Fruit fly (Drosophila melanogaster) whole organism, embryonic: ENCODE measurements around the gene CG11581.

Source experiments
- Atf-2 ChIP-seq: fragments of 200-800 bp; sonication (Bioruptor generic); optimal IDR thresholded peaks from 2 replicates; lab custom pipeline; 2016; ENCODE audit warnings: missing biosample characterization, missing genetic modification characterization
- Bdp1 ChIP-seq: fragments of 200-800 bp; sonication (Bioruptor generic); optimal IDR thresholded peaks from 3 replicates; lab custom pipeline; 2016; ENCODE audit warnings: missing biosample characterization, missing genetic modification characterization
- CG10321 ChIP-seq: fragments of 200-800 bp; sonication (Bioruptor generic); IDR thresholded peaks from 2 replicates; pipeline ENCODE4 v1.3.6; 2022; ENCODE audit warnings: missing biosample characterization, missing genetic modification characterization
- CG10565 ChIP-seq: fragments of 200-800 bp; sonication (Bioruptor generic); optimal IDR thresholded peaks from 3 replicates; lab custom pipeline; 2016; ENCODE audit warnings: missing biosample characterization, mild to moderate bottlenecking, missing genetic modification characterization
- CG11093 ChIP-seq: fragments of 200-800 bp; sonication (Bioruptor generic); IDR thresholded peaks from 3 replicates; pipeline ENCODE4 v1.3.6; 2022; ENCODE audit warnings: missing biosample characterization, missing genetic modification characterization
- CG11247 ChIP-seq: fragments of 200-800 bp; sonication (Bioruptor generic); IDR thresholded peaks from 2 replicates; pipeline ENCODE4 v1.3.6; 2022; ENCODE audit warnings: missing biosample characterization, missing genetic modification characterization
- CG11695 ChIP-seq: fragments of 200-800 bp; sonication (Bioruptor generic); IDR thresholded peaks from 3 replicates; pipeline ENCODE4 v1.3.6; 2022; ENCODE audit warnings: missing biosample characterization, missing genetic modification characterization
- CG12071 ChIP-seq: fragments of 200-800 bp; sonication (Bioruptor generic); optimal IDR thresholded peaks from 3 replicates; lab custom pipeline; 2018; ENCODE audit warnings: missing biosample characterization, mild to moderate bottlenecking, missing genetic modification characterization
- CG12219 ChIP-seq: fragments of 200-800 bp; sonication (Bioruptor generic); optimal IDR thresholded peaks from 3 replicates; lab custom pipeline; 2018; ENCODE audit warnings: missing biosample characterization, mild to moderate bottlenecking, missing genetic modification characterization
- CG13287 ChIP-seq: fragments of 200-800 bp; sonication (Bioruptor generic); IDR thresholded peaks from 2 replicates; pipeline ENCODE4 v1.3.6; 2022; ENCODE audit warnings: missing biosample characterization, missing genetic modification characterization; ENCODE audit not compliant: partially characterized antibody
- CG14667 ChIP-seq: fragments of 200-800 bp; sonication (Bioruptor generic); IDR thresholded peaks from 2 replicates; pipeline ENCODE4 v1.3.6; 2022; ENCODE audit warnings: missing biosample characterization, missing genetic modification characterization
- CG1529 ChIP-seq: fragments of 200-800 bp; sonication (Bioruptor generic); optimal IDR thresholded peaks from 3 replicates; lab custom pipeline; 2018; ENCODE audit warnings: missing biosample characterization, missing genetic modification characterization
- CG1603 ChIP-seq: fragments of 200-800 bp; sonication (Bioruptor generic); optimal IDR thresholded peaks from 2 replicates; lab custom pipeline; 2019; ENCODE audit warnings: missing biosample characterization, mild to moderate bottlenecking, missing genetic modification characterization, moderate library complexity
- CG16779 ChIP-seq: fragments of 200-800 bp; sonication (Bioruptor generic); IDR thresholded peaks from 2 replicates; pipeline ENCODE4 v1.3.6; 2022; ENCODE audit warnings: missing biosample characterization, missing genetic modification characterization
- CG17568 ChIP-seq: fragments of 200-800 bp; sonication (Bioruptor generic); optimal IDR thresholded peaks from 2 replicates; lab custom pipeline; 2018; ENCODE audit warnings: missing biosample characterization, mild to moderate bottlenecking, missing genetic modification characterization, moderate library complexity
- CG18764 ChIP-seq: fragments of 200-800 bp; sonication (Bioruptor generic); optimal IDR thresholded peaks from 3 replicates; lab custom pipeline; 2016; ENCODE audit warnings: missing biosample characterization, missing genetic modification characterization
- CG2116 ChIP-seq: fragments of 200-800 bp; sonication (Bioruptor generic); optimal IDR thresholded peaks from 3 replicates; lab custom pipeline; 2018; ENCODE audit warnings: missing biosample characterization, mild to moderate bottlenecking, missing genetic modification characterization
- CG30403 ChIP-seq: fragments of 200-800 bp; sonication (Bioruptor generic); optimal IDR thresholded peaks from 3 replicates; lab custom pipeline; 2016; ENCODE audit warnings: missing biosample characterization, missing genetic modification characterization
- CG4360 ChIP-seq: fragments of 200-800 bp; sonication (Bioruptor generic); IDR thresholded peaks from 2 replicates; pipeline ENCODE4 v1.3.6; 2022; ENCODE audit warnings: missing biosample characterization, missing genetic modification characterization
- CG4854 ChIP-seq: fragments of 200-800 bp; sonication (Bioruptor generic); optimal IDR thresholded peaks from 2 replicates; lab custom pipeline; 2016; ENCODE audit warnings: missing biosample characterization, missing genetic modification characterization, inconsistent platforms
- CG7745 ChIP-seq: fragments of 200-800 bp; sonication (Bioruptor generic); optimal IDR thresholded peaks from 2 replicates; lab custom pipeline; 2018; ENCODE audit warnings: missing biosample characterization, mild to moderate bottlenecking, missing genetic modification characterization, moderate library complexity
- CG8924 ChIP-seq: fragments of 200-800 bp; optimal IDR thresholded peaks from 3 replicates; lab custom pipeline; 2019; ENCODE audit warnings: missing biosample characterization, mild to moderate bottlenecking, missing genetic modification characterization, moderate library complexity
- H2.0 ChIP-seq: fragments of 200-800 bp; sonication (Bioruptor generic); IDR thresholded peaks from 2 replicates; pipeline ENCODE4 v1.3.6; 2022; ENCODE audit warnings: missing biosample characterization, missing genetic modification characterization
- Hand ChIP-seq: fragments of 200-800 bp; sonication (Bioruptor generic); optimal IDR thresholded peaks from 2 replicates; lab custom pipeline; 2017; ENCODE audit warnings: mild to moderate bottlenecking, missing biosample characterization, missing genetic modification reagents, missing genetic modification characterization
- Lhr ChIP-seq: fragments of 200-800 bp; sonication (Bioruptor generic); optimal IDR thresholded peaks from 3 replicates; lab custom pipeline; 2017; ENCODE audit warnings: mild to moderate bottlenecking, missing biosample characterization, missing genetic modification reagents, missing genetic modification characterization
- Mes4 ChIP-seq: fragments of 200-800 bp; sonication (Bioruptor generic); optimal IDR thresholded peaks from 2 replicates; lab custom pipeline; 2016; ENCODE audit warnings: missing biosample characterization, missing genetic modification characterization
- NFAT ChIP-seq: fragments of 200-800 bp; sonication (Bioruptor generic); IDR thresholded peaks from 2 replicates; pipeline ENCODE4 v1.3.6; 2022; ENCODE audit warnings: missing biosample characterization, missing genetic modification characterization
- Poxn ChIP-seq: fragments of 200-800 bp; sonication (Bioruptor generic); IDR thresholded peaks from 2 replicates; pipeline ENCODE4 v1.3.6; 2022; ENCODE audit warnings: missing biosample characterization, missing genetic modification characterization
- Rx ChIP-seq: fragments of 200-800 bp; sonication (Bioruptor generic); IDR thresholded peaks from 2 replicates; pipeline ENCODE4 v1.3.6; 2022; ENCODE audit warnings: missing biosample characterization, missing genetic modification characterization
- Side ChIP-seq: fragments of 200-800 bp; sonication (Bioruptor generic); optimal IDR thresholded peaks from 2 replicates; lab custom pipeline; 2016; ENCODE audit warnings: missing biosample characterization, missing genetic modification characterization
- Sin3A ChIP-seq: fragments of >200 bp; optimal IDR thresholded peaks from 2 replicates; lab custom pipeline; 2018
- Sox102F ChIP-seq: fragments of 200-800 bp; sonication (Bioruptor generic); optimal IDR thresholded peaks from 2 replicates; lab custom pipeline; 2018; ENCODE audit warnings: missing biosample characterization, mild to moderate bottlenecking, missing genetic modification characterization, moderate library complexity
- Ssrp ChIP-seq: fragments of 200-800 bp; sonication (Bioruptor generic); optimal IDR thresholded peaks from 2 replicates; lab custom pipeline; 2018; ENCODE audit warnings: missing biosample characterization, mild to moderate bottlenecking, missing genetic modification characterization, moderate library complexity
- al ChIP-seq: fragments of 200-800 bp; sonication (Bioruptor generic); IDR thresholded peaks from 2 replicates; pipeline ENCODE4 v1.3.6; 2022; ENCODE audit warnings: missing biosample characterization, missing genetic modification characterization
- ap ChIP-seq: fragments of 200-800 bp; sonication (Bioruptor generic); IDR thresholded peaks from 2 replicates; pipeline ENCODE4 v1.3.6; 2022; ENCODE audit warnings: missing biosample characterization, missing genetic modification characterization
- btn ChIP-seq: fragments of 200-800 bp; sonication (Bioruptor generic); optimal IDR thresholded peaks from 2 replicates; lab custom pipeline; 2016; ENCODE audit warnings: missing biosample characterization, missing genetic modification characterization
- corto ChIP-seq: fragments of 200-800 bp; sonication (Bioruptor generic); optimal IDR thresholded peaks from 2 replicates; lab custom pipeline; 2016; ENCODE audit warnings: missing biosample characterization, mild to moderate bottlenecking, missing genetic modification characterization, moderate library complexity
- dm ChIP-seq: fragments of 200-800 bp; sonication (Bioruptor generic); optimal IDR thresholded peaks from 3 replicates; lab custom pipeline; 2016; ENCODE audit warnings: missing biosample characterization, missing genetic modification characterization
- dmrt11E ChIP-seq: fragments of 200-800 bp; sonication (Bioruptor generic); optimal IDR thresholded peaks from 3 replicates; lab custom pipeline; 2018; ENCODE audit warnings: missing biosample characterization, mild to moderate bottlenecking, missing genetic modification characterization, moderate library complexity
- emc ChIP-seq: fragments of 200-800 bp; sonication (Bioruptor generic); optimal IDR thresholded peaks from 2 replicates; lab custom pipeline; 2016; ENCODE audit warnings: missing biosample characterization, missing genetic modification characterization
- h ChIP-seq: fragments of >200 bp; optimal IDR thresholded peaks from 2 replicates; lab custom pipeline; 2017
- hth ChIP-seq: fragments of >200 bp; optimal IDR thresholded peaks from 2 replicates; lab custom pipeline; 2017; ENCODE audit warnings: inconsistent platforms
- kah ChIP-seq: fragments of 200-800 bp; sonication (Bioruptor generic); optimal IDR thresholded peaks from 2 replicates; lab custom pipeline; 2018; ENCODE audit warnings: missing biosample characterization, mild to moderate bottlenecking, missing genetic modification characterization
- odd ChIP-seq: fragments of 200-800 bp; sonication (Bioruptor generic); optimal IDR thresholded peaks from 2 replicates; lab custom pipeline; 2017; ENCODE audit warnings: missing biosample characterization, mild to moderate bottlenecking, missing genetic modification characterization
- row ChIP-seq: fragments of 200-800 bp; sonication (Bioruptor generic); IDR thresholded peaks from 3 replicates; pipeline ENCODE4 v1.3.6; 2022; ENCODE audit warnings: missing biosample characterization, missing genetic modification characterization
- schlank ChIP-seq: fragments of 200-800 bp; sonication (Bioruptor generic); optimal IDR thresholded peaks from 2 replicates; lab custom pipeline; 2018; ENCODE audit warnings: missing biosample characterization, mild to moderate bottlenecking, missing genetic modification characterization
- sd ChIP-seq: fragments of 200-800 bp; sonication (Bioruptor generic); optimal IDR thresholded peaks from 3 replicates; lab custom pipeline; 2018; ENCODE audit warnings: missing biosample characterization, mild to moderate bottlenecking, missing genetic modification characterization, moderate library complexity
- sens-2 ChIP-seq: fragments of 200-800 bp; sonication (Bioruptor generic); IDR thresholded peaks from 2 replicates; pipeline ENCODE4 v1.3.6; 2022; ENCODE audit warnings: missing biosample characterization, missing genetic modification characterization
- ssp ChIP-seq: fragments of 200-800 bp; sonication (Bioruptor generic); IDR thresholded peaks from 2 replicates; pipeline ENCODE4 v1.3.6; 2022; ENCODE audit warnings: missing biosample characterization, missing genetic modification characterization
- sug ChIP-seq: fragments of 200-800 bp; optimal IDR thresholded peaks from 2 replicates; lab custom pipeline; 2019; ENCODE audit warnings: missing biosample characterization, mild to moderate bottlenecking, missing genetic modification characterization, moderate library complexity
- twi ChIP-seq: fragments of 200-800 bp; optimal IDR thresholded peaks from 2 replicates; lab custom pipeline; 2019; ENCODE audit warnings: missing biosample characterization, mild to moderate bottlenecking, missing genetic modification characterization, moderate library complexity
- unpg ChIP-seq: fragments of 200-800 bp; sonication (Bioruptor generic); optimal IDR thresholded peaks from 3 replicates; lab custom pipeline; 2018; ENCODE audit warnings: missing biosample characterization, mild to moderate bottlenecking, missing genetic modification characterization, moderate library complexity

CG11581 gene

DNA sequence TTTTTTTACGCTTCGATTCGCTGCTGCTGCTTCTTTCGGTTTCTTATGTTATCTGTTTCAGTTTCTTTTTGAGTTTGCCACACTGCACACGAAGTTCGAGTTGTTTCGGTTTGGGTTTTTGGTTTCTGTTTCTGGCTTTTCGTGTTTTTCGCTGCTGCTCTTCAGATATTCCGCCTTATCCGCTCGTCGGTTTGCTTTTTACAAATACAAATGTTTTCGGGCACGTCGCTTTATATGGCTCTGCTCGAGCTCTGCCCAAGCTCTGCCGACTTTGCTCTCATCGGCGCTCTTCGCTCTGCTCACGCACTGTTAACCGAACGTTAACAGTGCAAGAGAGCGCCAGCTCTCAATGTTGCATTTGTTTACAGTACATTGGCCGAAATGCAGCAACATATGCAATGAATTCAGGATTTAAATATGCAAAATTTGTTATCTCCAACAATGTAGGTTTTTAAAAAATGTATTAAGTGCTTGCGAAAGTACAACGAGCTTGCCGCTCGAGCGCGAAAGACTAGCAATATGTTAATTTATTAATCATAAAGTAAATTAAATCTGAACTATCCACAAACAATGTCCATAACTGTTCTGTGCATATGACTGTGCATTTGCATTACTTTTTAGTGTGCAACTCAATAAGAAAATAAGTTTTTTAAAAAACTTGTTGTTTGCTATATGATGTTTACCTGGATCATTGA is 34.7 kb downstream of the CG11581 start (continued):
- TF ChIP-seq CG12071 (no peak), corto (no peak), CG1529 (no peak), CG8924 (tag; lab: Kevin White, UChicago) (no peak), Poxn (GFP tag; lab: Robert Waterston, UW) (no peak), CG11247 (no peak), Rx (GFP tag; lab: Robert Waterston, UW) (no peak), sug (tag; lab: Kevin White, UChicago) (no peak), Sin3A (no peak), dmrt11E (peak; percentile 11), CG10565 (GFP tag; lab: Kevin White, UChicago) (no peak), odd (GFP tag; lab: Kevin White, UChicago) (no peak), hth (lab: Kevin White, UChicago) (no peak), CG11093 (GFP tag; lab: Robert Waterston, UW) (no peak), btn (GFP tag; lab: Kevin White, UChicago) (no peak), NFAT (GFP tag; lab: Robert Waterston, UW) (no peak), al (GFP tag; lab: Robert Waterston, UW) (no peak), sd (peak; percentile 2), row (0 out of 3 replicates have a peak, but pooled peaks have one; percentile 13), CG7745 (tag; lab: Kevin White, UChicago) (no peak), kah (no peak), ssp (GFP tag; lab: Robert Waterston, UW) (no peak), CG30403 (GFP tag; lab: Kevin White, UChicago) (peak; percentile 26), Bdp1 (GFP tag; lab: Kevin White, UChicago) (no peak), H2.0 (GFP tag; lab: Robert Waterston, UW) (no peak), sens-2 (GFP tag; lab: Robert Waterston, UW) (no peak), CG12219 (GFP tag; lab: Kevin White, UChicago) (no peak), Hand (GFP tag; lab: Kevin White, UChicago) (no peak), CG10321 (GFP tag; lab: Robert Waterston, UW) (no peak), twi (no peak), dm (GFP tag; lab: Kevin White, UChicago) (no peak), CG2116 (GFP tag; lab: Kevin White, UChicago) (peak; percentile 12), Lhr (no peak), CG11695 (no peak), Side (GFP tag; lab: Kevin White, UChicago) (no peak), CG4360 (no peak), schlank (no peak), unpg (GFP tag; lab: Kevin White, UChicago) (no peak), CG4854 (GFP tag; lab: Kevin White, UChicago) (no peak), Atf-2 (no peak), CG17568 (GFP tag; lab: Kevin White, UChicago) (no peak), emc (GFP tag; lab: Kevin White, UChicago) (no peak), CG1603 (peak; percentile 6), Sox102F (peak; percentile 11), CG18764 (GFP tag; lab: Kevin White, UChicago) (no peak), Ssrp (tag; lab: Kevin White, UChicago) (no peak), CG16779 (GFP tag; lab: Robert Waterston, UW) (no peak), CG14667 (no peak), CG13287 (GFP tag; lab: Robert Waterston, UW) (peak; percentile 46; the same call in 1 of the 2 replicates), Mes4 (no peak), ap (GFP tag; lab: Robert Waterston, UW) (no peak), h (lab: Kevin White, UChicago) (no peak)
